Worm (Caenorhabditis elegans) whole organism, L4 larva: Measurements from ENCODE around the gene Y54G11A.2.
A peak's percentile ranks its signal among the peaks of the same experiment; 100 is the strongest.

Experiments used
- D1046.2 ChIP-seq: fragments of 200-800 bp; sonication (Bioruptor generic); IDR thresholded peaks from 2 replicates; pipeline ENCODE4 v1.3.6; 2022; ENCODE audit warnings: missing genetic modification characterization, missing compliant biosample characterization
- R02D3.7 ChIP-seq: fragments of 150-350 bp; sonication (generic microtip); optimal IDR thresholded peaks from 3 replicates; lab custom pipeline; 2014; ENCODE audit warnings: missing biosample characterization, missing genetic modification characterization
- T26A8.4 ChIP-seq: fragments of 200-800 bp; sonication (Bioruptor generic); IDR thresholded peaks from 2 replicates; pipeline ENCODE4 v1.3.6; 2022; ENCODE audit warnings: missing genetic modification characterization, missing compliant biosample characterization
- Y105C5A.15 ChIP-seq: fragments of 200-800 bp; sonication (Bioruptor generic); IDR thresholded peaks from 2 replicates; pipeline ENCODE4 v1.3.6; 2022; ENCODE audit warnings: missing genetic modification characterization, missing compliant biosample characterization
- Y5F2A.4 ChIP-seq: fragments of 200-800 bp; sonication (Bioruptor generic); optimal IDR thresholded peaks from 2 replicates; lab custom pipeline; 2018; ENCODE audit warnings: mild to moderate bottlenecking, missing genetic modification characterization, missing compliant biosample characterization
- Y75B8A.6 ChIP-seq: fragments of 200-800 bp; sonication (Bioruptor generic); IDR thresholded peaks from 2 replicates; pipeline ENCODE4 v1.3.6; 2022; ENCODE audit warnings: missing genetic modification reagents, missing genetic modification characterization, missing compliant biosample characterization
- aly-2 ChIP-seq: sonication (generic microtip); optimal IDR thresholded peaks from 2 replicates; lab custom pipeline; 2018; ENCODE audit warnings: missing biosample characterization, missing genetic modification characterization
- attf-4 ChIP-seq: sonication (generic microtip); optimal IDR thresholded peaks from 3 replicates; lab custom pipeline; 2017; ENCODE audit warnings: missing biosample characterization, missing genetic modification characterization
- ceh-20 ChIP-seq: fragments of 200-800 bp; sonication (Bioruptor generic); IDR thresholded peaks from 2 replicates; pipeline ENCODE4 v1.3.6; 2022; ENCODE audit warnings: missing genetic modification reagents, missing genetic modification characterization, missing compliant biosample characterization
- ceh-44 ChIP-seq: fragments of 200-800 bp; sonication (Bioruptor generic); IDR thresholded peaks from 2 replicates; pipeline ENCODE4 v1.3.6; 2022; ENCODE audit warnings: missing genetic modification reagents, missing genetic modification characterization, missing compliant biosample characterization
- ceh-82 ChIP-seq: sonication (generic microtip); optimal IDR thresholded peaks from 2 replicates; lab custom pipeline; 2017; ENCODE audit warnings: missing biosample characterization, missing genetic modification characterization
- daf-12 ChIP-seq: fragments of 150-350 bp; optimal IDR thresholded peaks from 2 replicates; lab custom pipeline; 2014; ENCODE audit warnings: missing biosample characterization, missing genetic modification reagents, missing genetic modification characterization
- daf-19 ChIP-seq: fragments of 200-800 bp; sonication (Bioruptor generic); conservative IDR thresholded peaks from 2 replicates; pipeline ENCODE4 v1.3.6; 2022; ENCODE audit warnings: missing genetic modification characterization, missing compliant biosample characterization
- dmd-6 ChIP-seq: fragments of 200-800 bp; sonication (Bioruptor generic); IDR thresholded peaks from 2 replicates; pipeline ENCODE4 v1.3.6; 2022; ENCODE audit warnings: missing genetic modification reagents, missing genetic modification characterization, missing compliant biosample characterization
- dmd-9 ChIP-seq: fragments of 200-800 bp; sonication (Bioruptor generic); IDR thresholded peaks from 2 replicates; pipeline ENCODE4 v1.3.6; 2022; ENCODE audit warnings: missing genetic modification reagents, missing genetic modification characterization, missing compliant biosample characterization
- duxl-1 ChIP-seq: sonication (generic microtip); optimal IDR thresholded peaks from 2 replicates; lab custom pipeline; 2016; ENCODE audit warnings: mild to moderate bottlenecking, missing genetic modification characterization, moderate library complexity, missing compliant biosample characterization; ENCODE audit not compliant: poor library complexity
- dve-1 ChIP-seq: sonication (generic microtip); optimal IDR thresholded peaks from 2 replicates; lab custom pipeline; 2017; ENCODE audit warnings: antibody characterized with exemption, mild to moderate bottlenecking, missing genetic modification characterization, missing compliant biosample characterization; ENCODE audit not compliant: insufficient read depth
- egl-27 ChIP-seq: sonication (generic microtip); optimal IDR thresholded peaks from 3 replicates; lab custom pipeline; 2017; ENCODE audit warnings: missing biosample characterization, missing genetic modification reagents, missing genetic modification characterization
- egl-43 ChIP-seq: fragments of 200-800 bp; sonication (Bioruptor generic); IDR thresholded peaks from 2 replicates; pipeline ENCODE4 v1.3.6; 2022; ENCODE audit warnings: missing genetic modification reagents, missing genetic modification characterization, missing compliant biosample characterization
- fkh-10 ChIP-seq: fragments of 150-350 bp; optimal IDR thresholded peaks from 2 replicates; lab custom pipeline; 2014; ENCODE audit warnings: missing biosample characterization, missing genetic modification reagents, missing genetic modification characterization
- hif-1 ChIP-seq, 2 experiments: sonication (generic microtip); optimal IDR thresholded peaks; 2 replicates each; lab custom pipeline; 2016 to 2017; ENCODE audit warnings: missing compliant biosample characterization in 2 of 2, missing genetic modification characterization in 2 of 2, missing genetic modification reagents in 2 of 2, missing genotype in 2 of 2, mild to moderate bottlenecking in 1 of 2
- hlh-11 ChIP-seq: fragments of 200-800 bp; sonication (Bioruptor generic); optimal IDR thresholded peaks from 2 replicates; lab custom pipeline; 2018; ENCODE audit warnings: mild to moderate bottlenecking, missing genetic modification characterization, missing compliant biosample characterization
- hlh-30 ChIP-seq: sonication (generic microtip); optimal IDR thresholded peaks from 2 replicates; lab custom pipeline; 2017; ENCODE audit warnings: antibody characterized with exemption, mild to moderate bottlenecking, missing genetic modification characterization, missing compliant biosample characterization; ENCODE audit not compliant: insufficient read depth
- lin-13 ChIP-seq: fragments of 150-350 bp; optimal IDR thresholded peaks from 2 replicates; lab custom pipeline; 2014; ENCODE audit warnings: missing biosample characterization, missing genetic modification reagents, missing genetic modification characterization
- lin-29 ChIP-seq: fragments of 200-800 bp; sonication (Bioruptor generic); IDR thresholded peaks from 2 replicates; pipeline ENCODE4 v1.3.6; 2022; ENCODE audit warnings: missing genetic modification reagents, missing genetic modification characterization, missing compliant biosample characterization
- lin-38 ChIP-seq: fragments of 200-800 bp; sonication (Bioruptor generic); IDR thresholded peaks from 2 replicates; pipeline ENCODE4 v1.3.6; 2022; ENCODE audit warnings: missing genetic modification reagents, missing genetic modification characterization, missing compliant biosample characterization
- madf-5 ChIP-seq, 2 experiments: fragments of 200-800 bp; sonication (Bioruptor generic); IDR thresholded peaks; 2 replicates each; pipeline ENCODE4 v1.3.6; 2022; ENCODE audit warnings: missing compliant biosample characterization in 2 of 2, missing genetic modification characterization in 2 of 2
- mdt-29 ChIP-seq: fragments of 200-800 bp; sonication (Bioruptor generic); IDR thresholded peaks from 2 replicates; pipeline ENCODE4 v1.3.6; 2022; ENCODE audit warnings: missing genetic modification reagents, missing genetic modification characterization, missing compliant biosample characterization
- mxl-2 ChIP-seq: fragments of 200-800 bp; sonication (Bioruptor generic); conservative IDR thresholded peaks from 2 replicates; pipeline ENCODE4 v1.3.6; 2022; ENCODE audit warnings: missing genetic modification reagents, missing genetic modification characterization, missing compliant biosample characterization
- mxl-3 ChIP-seq: fragments of 200-800 bp; sonication (Bioruptor generic); optimal IDR thresholded peaks from 2 replicates; lab custom pipeline; 2018; ENCODE audit warnings: mild to moderate bottlenecking, missing genetic modification characterization, missing compliant biosample characterization
- nhr-102 ChIP-seq: sonication (generic microtip); optimal IDR thresholded peaks from 2 replicates; lab custom pipeline; 2016; ENCODE audit warnings: mild to moderate bottlenecking, missing genetic modification characterization, moderate library complexity, missing compliant biosample characterization
- nhr-11 ChIP-seq: fragments of 150-350 bp; optimal IDR thresholded peaks from 2 replicates; lab custom pipeline; 2014; ENCODE audit warnings: missing biosample characterization, missing genetic modification characterization
- nhr-111 ChIP-seq: fragments of 200-800 bp; sonication (Bioruptor generic); optimal IDR thresholded peaks from 2 replicates; lab custom pipeline; 2018; ENCODE audit warnings: mild to moderate bottlenecking, missing genetic modification characterization, missing compliant biosample characterization
- nhr-25 ChIP-seq: sonication (generic microtip); optimal IDR thresholded peaks from 2 replicates; lab custom pipeline; 2017; ENCODE audit warnings: missing genetic modification characterization, mild to moderate bottlenecking, missing compliant biosample characterization, antibody characterized with exemption, moderate library complexity, borderline replicate concordance; ENCODE audit not compliant: insufficient read depth
- nhr-28 ChIP-seq: fragments of 150-350 bp; optimal IDR thresholded peaks from 2 replicates; lab custom pipeline; 2014; ENCODE audit warnings: missing biosample characterization, missing genetic modification characterization
- nhr-41 ChIP-seq: fragments of 200-800 bp; sonication (Bioruptor generic); IDR thresholded peaks from 2 replicates; pipeline ENCODE4 v1.3.6; 2022; ENCODE audit warnings: missing genetic modification reagents, missing genetic modification characterization, missing compliant biosample characterization
- nhr-6 ChIP-seq: fragments of 150-350 bp; optimal IDR thresholded peaks from 2 replicates; lab custom pipeline; 2014; ENCODE audit warnings: missing biosample characterization, missing genetic modification characterization
- nhr-77 ChIP-seq: fragments of 150-350 bp; optimal IDR thresholded peaks from 2 replicates; lab custom pipeline; 2014; ENCODE audit warnings: missing biosample characterization, missing genetic modification characterization
- pqm-1 ChIP-seq: sonication (generic microtip); optimal IDR thresholded peaks from 2 replicates; lab custom pipeline; 2017; ENCODE audit warnings: missing biosample characterization, missing genetic modification characterization
- set-16 ChIP-seq: fragments of 200-800 bp; sonication (Bioruptor generic); IDR thresholded peaks from 2 replicates; pipeline ENCODE4 v1.3.6; 2022; ENCODE audit warnings: missing genetic modification reagents, missing genetic modification characterization, missing compliant biosample characterization
- skn-1 ChIP-seq: fragments of 150-350 bp; optimal IDR thresholded peaks from 2 replicates; lab custom pipeline; 2014; ENCODE audit warnings: missing biosample characterization, missing genetic modification characterization
- spr-1 ChIP-seq: sonication (generic microtip); optimal IDR thresholded peaks from 2 replicates; lab custom pipeline; 2016; ENCODE audit warnings: mild to moderate bottlenecking, missing genetic modification characterization, missing compliant biosample characterization
- unc-130 ChIP-seq: sonication (generic microtip); optimal IDR thresholded peaks from 2 replicates; lab custom pipeline; 2016; ENCODE audit warnings: missing genetic modification reagents, missing genetic modification characterization, missing compliant biosample characterization
- vab-7 ChIP-seq: fragments of 200-800 bp; sonication (Bioruptor generic); IDR thresholded peaks from 2 replicates; pipeline ENCODE4 v1.3.6; 2022; ENCODE audit warnings: missing genetic modification reagents, missing genetic modification characterization, missing compliant biosample characterization
- zfp-2 ChIP-seq: sonication (generic microtip); optimal IDR thresholded peaks from 2 replicates; lab custom pipeline; 2016; ENCODE audit warnings: mild to moderate bottlenecking, missing genetic modification characterization, missing compliant biosample characterization
- zip-2 ChIP-seq: fragments of 150-350 bp; optimal IDR thresholded peaks from 2 replicates; lab custom pipeline; 2014; ENCODE audit warnings: missing biosample characterization, missing genetic modification characterization

The Y54G11A.2 gene

DNA sequence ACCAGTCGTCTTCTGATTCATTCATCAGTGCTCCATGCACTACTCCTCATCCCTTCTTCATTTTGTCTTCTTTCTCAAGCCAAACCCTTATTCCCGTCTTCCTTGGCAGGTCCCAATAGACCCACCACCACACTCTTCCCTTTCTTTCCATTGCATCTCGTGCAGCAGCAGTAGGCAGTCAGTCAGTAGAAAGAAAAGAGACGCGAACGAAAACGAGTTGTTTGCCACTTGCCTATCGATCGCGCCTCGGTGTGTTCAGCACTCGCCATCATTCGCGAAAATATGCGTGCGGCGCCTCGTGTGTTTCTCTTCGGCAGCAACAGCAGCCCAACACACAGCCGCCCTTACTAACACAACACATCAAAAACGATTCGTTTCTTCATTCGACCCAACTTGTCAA lies 2.7 kb upstream of the Y54G11A.2 start (continued):
- TF ChIP-seq egl-43 (no peak), zfp-2 (tag; lab: Kevin White, UChicago) (no peak)
- TF ChIP-seq, all 104 proteins: peak for 27

DNA sequence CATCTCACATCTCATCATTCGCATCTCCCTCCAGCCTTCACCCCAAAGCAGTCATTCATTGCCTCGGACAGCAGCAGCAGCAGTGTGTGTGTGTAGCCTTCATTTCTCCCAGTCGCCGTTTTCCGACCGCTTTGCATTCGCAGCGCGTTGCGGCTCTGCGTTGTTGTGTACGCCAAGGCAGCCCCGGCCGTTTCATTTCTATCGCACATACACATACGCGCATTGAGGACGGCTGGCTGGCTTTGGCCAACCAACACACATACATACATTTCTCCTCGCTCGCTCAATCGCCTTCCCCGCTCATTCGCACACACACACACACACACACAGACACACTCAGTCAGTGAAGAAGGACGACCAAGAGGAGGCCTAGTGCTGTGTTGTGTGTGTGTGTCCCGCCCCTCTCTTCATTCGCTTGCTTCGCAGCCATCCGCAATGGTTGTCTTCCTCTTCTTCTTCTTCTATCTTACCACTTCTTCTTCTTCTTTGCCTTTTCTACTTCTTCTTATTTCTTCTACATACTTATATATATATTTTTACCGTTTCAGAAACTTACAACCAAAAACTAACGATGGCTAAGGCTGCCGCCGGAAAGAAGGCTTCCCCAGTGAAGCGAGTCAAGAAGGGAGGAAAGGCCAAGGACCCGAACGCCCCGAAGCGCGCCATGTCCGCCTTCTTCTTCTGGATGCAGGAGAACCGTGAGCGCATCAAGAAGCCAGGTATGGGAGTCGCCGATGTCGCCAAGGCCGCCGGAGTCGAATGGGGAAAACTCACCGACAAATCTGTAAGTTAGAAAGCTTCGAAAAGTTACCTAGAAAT lies 1.8 kb upstream of the Y54G11A.2 start, which contains the start of gene hmg-1.1:
TSS of gene hmg-1.1 (plus strand) at position 549 of the 819 bp plus-strand sequence.
- TF ChIP-seq T26A8.4 (GFP tag; lab: Robert Waterston, UW) = peak; percentile 62; the same call in 1 of the 2 replicates
- TF ChIP-seq Y5F2A.4 (GFP tag; lab: Kevin White, UChicago) = no peak
- TF ChIP-seq nhr-25 (tag; lab: Kevin White, UChicago) = peak; percentile 78
- TF ChIP-seq hlh-11 (tag; lab: Kevin White, UChicago) = peak; percentile 96
- TF ChIP-seq vab-7 (GFP tag; lab: Robert Waterston, UW) = 0 out of 2 replicates have a peak, but pooled peaks have one; percentile 42
- peak; percentile 25 for TF ChIP-seq fkh-10 (GFP tag; lab: Kevin White, UChicago)
- peak; percentile 87 for TF ChIP-seq dve-1
- TF ChIP-seq zip-2 (tag; lab: Kevin White, UChicago) = no peak
- TF ChIP-seq unc-130 = peak; percentile 11
- TF ChIP-seq madf-5 (GFP tag; IDR thresholded peaks at IDR 0.05; lab: Robert Waterston, UW) = 0 out of 4 replicates have a peak, but pooled peaks of 1 of the 2 experiments have one; percentile 9
- peak; percentile 79 for TF ChIP-seq nhr-11 (tag; lab: Kevin White, UChicago)
- no peak for TF ChIP-seq aly-2 (tag; lab: Kevin White, UChicago)
- peak; percentile 71 for TF ChIP-seq dmd-6 (GFP tag; lab: Robert Waterston, UW)
- peak; percentile 22 for TF ChIP-seq pqm-1 (tag; lab: Kevin White, UChicago)
- TF ChIP-seq ceh-44 (GFP tag; lab: Robert Waterston, UW) = no peak
- peak; percentile 30; the same call in 1 of the 2 replicates for TF ChIP-seq mdt-29 (GFP tag; lab: Robert Waterston, UW)
- peak; percentile 58 for TF ChIP-seq nhr-102
- peak; percentile 95 for TF ChIP-seq lin-13 (GFP tag; lab: Kevin White, UChicago)
- no peak for TF ChIP-seq dmd-9
- peak; percentile 5 for TF ChIP-seq nhr-111 (GFP tag; lab: Kevin White, UChicago)
- TF ChIP-seq attf-4 (tag; lab: Kevin White, UChicago) = no peak
- TF ChIP-seq daf-19 (GFP tag; lab: Robert Waterston, UW) = no peak
- TF ChIP-seq hif-1 (tag; optimal IDR thresholded peaks at IDR 0.05; lab: Kevin White, UChicago) = peak; percentile 56 to 89
- peak; percentile 94 for TF ChIP-seq nhr-77
- no peak for TF ChIP-seq lin-29 (GFP tag; lab: Robert Waterston, UW)
- no peak for TF ChIP-seq R02D3.7 (tag; lab: Kevin White, UChicago)
- no peak for TF ChIP-seq daf-12 (tag; lab: Kevin White, UChicago)
- no peak for TF ChIP-seq skn-1 (tag; lab: Kevin White, UChicago)
- peak; percentile 34 for TF ChIP-seq hlh-30 (tag; lab: Kevin White, UChicago)
- TF ChIP-seq nhr-6 (tag; lab: Kevin White, UChicago) = peak; percentile 55
- no peak for TF ChIP-seq egl-27 (tag; lab: Kevin White, UChicago)
- peak; percentile 43 for TF ChIP-seq spr-1 (tag; lab: Kevin White, UChicago)
- TF ChIP-seq mxl-2 (GFP tag; lab: Robert Waterston, UW) = no peak
- TF ChIP-seq Y75B8A.6 (GFP tag; lab: Robert Waterston, UW) = 0 out of 2 replicates have a peak, but pooled peaks have one; percentile 18
- TF ChIP-seq set-16 (GFP tag; lab: Robert Waterston, UW) = peak; percentile 83
- TF ChIP-seq nhr-41 (GFP tag; lab: Robert Waterston, UW) = no peak
- no peak for TF ChIP-seq ceh-82 (tag; lab: Kevin White, UChicago)
- peak; percentile 91 for TF ChIP-seq mxl-3
- TF ChIP-seq ceh-20 (GFP tag; lab: Robert Waterston, UW) = peak; percentile 55; the same call in 1 of the 2 replicates
- TF ChIP-seq lin-38 (GFP tag; lab: Robert Waterston, UW) = peak; percentile 57; the same call in 1 of the 2 replicates
- TF ChIP-seq nhr-28 (tag; lab: Kevin White, UChicago) = peak; percentile 83
- peak; percentile 42 for TF ChIP-seq duxl-1 (tag; lab: Kevin White, UChicago)
- no peak for TF ChIP-seq D1046.2 (GFP tag; lab: Robert Waterston, UW)
- no peak for TF ChIP-seq Y105C5A.15 (GFP tag; lab: Robert Waterston, UW)
